Fruit fly (Drosophila melanogaster): Measurements from ENCODE around the gene Wdr24.

Gene Wdr24

dm6 chr3R:29773833-29774324 lies 29.0 kb upstream of the Wdr24 start (continued):
- TF ChIP-seq nau (GFP tag; optimal IDR thresholded peaks at IDR 0.05) (no peak), NfI (GFP tag; optimal IDR thresholded peaks at IDR 0.05) (peak; percentile 77), chn (GFP tag; optimal IDR thresholded peaks at IDR 0.05) (peak; percentile 53), cg (GFP tag; optimal IDR thresholded peaks at IDR 0.05) (no peak), Hsf (GFP tag; optimal IDR thresholded peaks at IDR 0.05) (peak; percentile 75), org-1 (GFP tag; optimal IDR thresholded peaks at IDR 0.05) (peak; percentile 48), CG8478 (optimal IDR thresholded peaks at IDR 0.05) (no peak), MESR4 (GFP tag; optimal IDR thresholded peaks at IDR 0.05) (no peak), HLH4C (GFP tag; IDR thresholded peaks at IDR 0.05; ENCODE audit: partially characterized antibody) (no peak), Meics (GFP tag; optimal IDR thresholded peaks at IDR 0.05) (peak; percentile 76), Trl (optimal IDR thresholded peaks at IDR 0.05) (no peak), Trl (GFP tag; optimal IDR thresholded peaks at IDR 0.05) (peak; percentile 40), Dip3 (GFP tag; optimal IDR thresholded peaks at IDR 0.05) (peak; percentile 78), CG18619 (GFP tag; optimal IDR thresholded peaks at IDR 0.05) (peak; percentile 78), maf-S (GFP tag; optimal IDR thresholded peaks at IDR 0.05) (peak; percentile 71), CG10543 (GFP tag; optimal IDR thresholded peaks at IDR 0.05) (peak; percentile 69), CG12744 (GFP tag; optimal IDR thresholded peaks at IDR 0.05) (peak; percentile 9), B-H1 (GFP tag; IDR thresholded peaks at IDR 0.05) (peak; percentile 40), CG3281 (GFP tag; optimal IDR thresholded peaks at IDR 0.05) (peak; percentile 77), BtbVII (GFP tag; optimal IDR thresholded peaks at IDR 0.05) (peak; percentile 33), CG2678 (tag; optimal IDR thresholded peaks at IDR 0.05) (peak; percentile 84), Mrtf (GFP tag; IDR thresholded peaks at IDR 0.05) (peak; percentile 70; the same call in 2 of the 3 replicates), CG6765 (GFP tag; optimal IDR thresholded peaks at IDR 0.05) (peak; percentile 59), az2 (GFP tag; optimal IDR thresholded peaks at IDR 0.05) (peak; percentile 65), CG6254 (GFP tag; optimal IDR thresholded peaks at IDR 0.05) (peak; percentile 21), gfzf (GFP tag; optimal IDR thresholded peaks at IDR 0.05) (no peak), Xbp1 (GFP tag; optimal IDR thresholded peaks at IDR 0.05) (peak; percentile 72), Optix (GFP tag; IDR thresholded peaks at IDR 0.05) (peak; percentile 70; the same call in 1 of the 3 replicates), CG11085 (GFP tag; IDR thresholded peaks at IDR 0.05) (0 out of 2 replicates have a peak, but pooled peaks have one; percentile 28), jumu (GFP tag; optimal IDR thresholded peaks at IDR 0.05) (peak; percentile 53), CG16815 (GFP tag; optimal IDR thresholded peaks at IDR 0.05) (peak; percentile 77), Deaf1 (tag; optimal IDR thresholded peaks at IDR 0.05) (no peak), Dref (GFP tag; IDR thresholded peaks at IDR 0.05) (no peak), CG9609 (GFP tag; optimal IDR thresholded peaks at IDR 0.05) (peak; percentile 76), CG12104 (GFP tag; optimal IDR thresholded peaks at IDR 0.05) (peak; percentile 64), ham (GFP tag; IDR thresholded peaks at IDR 0.05) (peak; percentile 69; the same call in 1 of the 2 replicates), CG14860 (GFP tag; IDR thresholded peaks at IDR 0.05; ENCODE audit: partially characterized antibody) (no peak), CG15479 (GFP tag; optimal IDR thresholded peaks at IDR 0.05) (no peak), D (optimal IDR thresholded peaks at IDR 0.05) (no peak), D (GFP tag; optimal IDR thresholded peaks at IDR 0.05) (peak; percentile 19), zen2 (GFP tag; IDR thresholded peaks at IDR 0.05; ENCODE audit: partially characterized antibody) (no peak), E2f1 (GFP tag; IDR thresholded peaks at IDR 0.05) (peak; percentile 63; the same call in 1 of the 2 replicates), CG9876 (GFP tag; optimal IDR thresholded peaks at IDR 0.05) (no peak), trem (tag; optimal IDR thresholded peaks at IDR 0.05) (no peak), Poxn (GFP tag; IDR thresholded peaks at IDR 0.05) (peak; percentile 57; the same call in 1 of the 2 replicates), chif (GFP tag; optimal IDR thresholded peaks at IDR 0.05) (peak; percentile 48 to 72), CG7987 (GFP tag; optimal IDR thresholded peaks at IDR 0.05) (peak; percentile 0), fd64A (GFP tag; optimal IDR thresholded peaks at IDR 0.05) (no peak), danr (GFP tag; IDR thresholded peaks at IDR 0.05) (peak; percentile 48; the same call in 1 of the 2 replicates), CG12769 (tag; optimal IDR thresholded peaks at IDR 0.05) (peak; percentile 90), trh (GFP tag; optimal IDR thresholded peaks at IDR 0.05) (peak; percentile 27)
